Worm (Caenorhabditis elegans): ENCODE measurements around the gene srh-239.

The srh-239 gene

DNA sequence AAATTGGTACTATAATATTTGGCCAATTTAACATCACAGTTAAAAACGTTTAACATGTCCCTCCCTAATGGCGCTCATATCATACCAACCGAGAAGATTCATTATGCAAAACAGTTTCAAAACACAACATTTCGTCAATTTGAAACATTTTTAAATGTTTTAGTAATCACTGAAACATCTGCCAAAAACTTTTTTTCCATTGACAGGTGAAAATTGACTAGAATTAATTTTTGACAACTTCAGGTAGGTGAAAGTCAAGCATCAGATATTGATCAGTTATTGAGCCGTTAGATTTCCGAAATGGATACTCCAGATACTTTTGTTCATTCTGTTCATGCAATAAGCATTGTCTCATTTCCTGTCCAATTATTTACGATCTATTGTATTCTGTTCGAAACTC is 38.6 kb upstream of the srh-239 start, which contains the start of gene srh-257:
TSS of gene srh-257 (plus strand) at position 301 of the 400 bp plus-strand sequence.
- TF ChIP-seq nhr-129 (tag; optimal IDR thresholded peaks at IDR 0.05) (no peak), lin-11 (tag; optimal IDR thresholded peaks at IDR 0.05) (no peak), lin-39 (tag; optimal IDR thresholded peaks at IDR 0.05) (no peak), R02D3.7 (tag; optimal IDR thresholded peaks at IDR 0.05) (no peak), sma-3 (GFP tag; optimal IDR thresholded peaks at IDR 0.05) (no peak), alr-1 (tag; optimal IDR thresholded peaks at IDR 0.05) (no peak), ceh-16 (tag; optimal IDR thresholded peaks at IDR 0.05) (no peak), ZK546.5 (tag; optimal IDR thresholded peaks at IDR 0.05) (no peak), nhr-10 (tag; optimal IDR thresholded peaks at IDR 0.05) (no peak), blmp-1 (tag; optimal IDR thresholded peaks at IDR 0.05; ENCODE audit: insufficient read depth) (no peak), C34F6.9 (tag; optimal IDR thresholded peaks at IDR 0.05) (no peak), Y55F3AM.14 (GFP tag; optimal IDR thresholded peaks at IDR 0.05) (no peak), elt-1 (tag; optimal IDR thresholded peaks at IDR 0.05) (no peak), crh-2 (tag; optimal IDR thresholded peaks at IDR 0.05) (no peak)

- TF ChIP-seq fos-1 (tag; optimal IDR thresholded peaks at IDR 0.05) = no peak
- no peak for TF ChIP-seq egl-27 (tag; optimal IDR thresholded peaks at IDR 0.05)
- TF ChIP-seq aly-2 (tag; optimal IDR thresholded peaks at IDR 0.05) = no peak
Measured at ce11 chrV:15412625-15413024, 32.9 kb upstream of the srh-239 start, which contains the start of gene srbc-63. Gene srbc-63 (minus strand): TSS chrV:15412725.

- TF ChIP-seq F13H6.1 (tag; optimal IDR thresholded peaks at IDR 0.05) (no peak), nhr-77 (tag; optimal IDR thresholded peaks at IDR 0.05) (no peak), elt-1 (tag; optimal IDR thresholded peaks at IDR 0.05) (no peak), alr-1 (tag; optimal IDR thresholded peaks at IDR 0.05) (no peak), mab-5 (tag; optimal IDR thresholded peaks at IDR 0.05) (no peak), aly-2 (tag; optimal IDR thresholded peaks at IDR 0.05) (no peak), R02D3.7 (tag; optimal IDR thresholded peaks at IDR 0.05) (no peak), unc-55 (GFP tag; optimal IDR thresholded peaks at IDR 0.05) (no peak), skn-1 (tag; optimal IDR thresholded peaks at IDR 0.05) (no peak), peb-1 (tag; optimal IDR thresholded peaks at IDR 0.05) (no peak), nhr-10 (tag; optimal IDR thresholded peaks at IDR 0.05) (no peak), sem-4 (tag; optimal IDR thresholded peaks at IDR 0.05) (no peak), egl-27 (tag; optimal IDR thresholded peaks at IDR 0.05) (no peak), nhr-11 (tag; optimal IDR thresholded peaks at IDR 0.05) (no peak), ztf-4 (tag; optimal IDR thresholded peaks at IDR 0.05) (no peak), mbf-1 (tag; optimal IDR thresholded peaks at IDR 0.05) (no peak)
Measured at ce11 chrV:15413847-15414246, 31.7 kb upstream of the srh-239 start, which contains the start of gene srh-264. Gene srh-264 (plus strand): TSS chrV:15414147.

DNA sequence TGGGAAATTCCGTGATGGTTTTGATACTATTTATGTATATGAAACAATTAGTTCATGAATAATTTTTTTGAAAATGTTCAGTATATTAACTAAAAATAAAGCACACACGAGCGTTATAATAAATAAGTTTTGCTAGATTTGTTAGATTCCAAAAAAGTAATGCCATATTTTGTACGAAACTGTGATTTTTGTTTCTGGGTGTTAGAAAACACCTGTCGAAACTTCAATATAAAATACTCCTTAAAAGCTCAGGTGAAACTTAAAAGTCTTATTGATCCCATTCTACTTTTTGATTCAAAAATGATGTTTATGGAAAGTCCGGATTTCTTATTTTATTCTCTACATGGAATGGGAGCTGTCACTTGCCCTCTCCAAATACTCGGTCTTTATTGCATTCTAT is 29.6 kb upstream of the srh-239 start, which contains the start of gene srh-265:
TSS of gene srh-265 (plus strand) at position 301 of the 400 bp plus-strand sequence.
- TF ChIP-seq ztf-4 (tag; optimal IDR thresholded peaks at IDR 0.05) (no peak), mbf-1 (tag; optimal IDR thresholded peaks at IDR 0.05) (no peak), peb-1 (tag; optimal IDR thresholded peaks at IDR 0.05) (no peak), zag-1 (tag; optimal IDR thresholded peaks at IDR 0.05) (no peak), unc-39 (tag; optimal IDR thresholded peaks at IDR 0.05) (no peak), elt-3 (tag; optimal IDR thresholded peaks at IDR 0.05) (no peak), ceh-82 (tag; optimal IDR thresholded peaks at IDR 0.05) (no peak), F13H6.1 (tag; optimal IDR thresholded peaks at IDR 0.05) (no peak), nhr-21 (tag; optimal IDR thresholded peaks at IDR 0.05) (no peak), sma-3 (GFP tag; optimal IDR thresholded peaks at IDR 0.05) (no peak), ZK546.5 (tag; optimal IDR thresholded peaks at IDR 0.05) (no peak), fos-1 (tag; optimal IDR thresholded peaks at IDR 0.05) (no peak), blmp-1 (tag; optimal IDR thresholded peaks at IDR 0.05; ENCODE audit: insufficient read depth) (no peak)

ce11 chrV:15417822-15418221 is 27.7 kb upstream of the srh-239 start, which contains the start of gene T06E6.10:
Gene T06E6.10 (plus strand): TSS chrV:15418122.
- TF ChIP-seq mdl-1 (tag; optimal IDR thresholded peaks at IDR 0.05) = no peak

ce11 chrV:15423601-15424000 is 21.9 kb upstream of the srh-239 start, which contains the start of gene fbxa-104:
Gene fbxa-104 (minus strand): TSS chrV:15423683.
- no peak for TF ChIP-seq gmeb-1 (tag; optimal IDR thresholded peaks at IDR 0.05)
- no peak for TF ChIP-seq nhr-23 (tag; optimal IDR thresholded peaks at IDR 0.05)
- no peak for TF ChIP-seq aly-2 (tag; optimal IDR thresholded peaks at IDR 0.05)
- TF ChIP-seq ztf-4 (tag; optimal IDR thresholded peaks at IDR 0.05) = no peak
- TF ChIP-seq mdl-1 (tag; optimal IDR thresholded peaks at IDR 0.05) = no peak
- no peak for TF ChIP-seq unc-62 (GFP tag; optimal IDR thresholded peaks at IDR 0.05)
- no peak for TF ChIP-seq ceh-16 (tag; optimal IDR thresholded peaks at IDR 0.05)
- TF ChIP-seq ztf-11 (tag; optimal IDR thresholded peaks at IDR 0.05) = no peak

All from whole organism, L2 larva.